Fruit fly (Drosophila melanogaster) whole organism, pupa: ENCODE measurements around the gene PK1-R.

Experiments used
- CG10348 ChIP-seq: fragments of 200-800 bp; sonication (Bioruptor generic); IDR thresholded peaks from 2 replicates; pipeline ENCODE4 v1.3.6; 2022; ENCODE audit warnings: missing biosample characterization, missing genetic modification characterization
- CG15710 ChIP-seq: fragments of 200-800 bp; sonication (Bioruptor generic); optimal IDR thresholded peaks from 2 replicates; lab custom pipeline; 2018; ENCODE audit warnings: missing biosample characterization, mild to moderate bottlenecking, missing genetic modification characterization, moderate library complexity
- CG8301 ChIP-seq: fragments of 200-800 bp; sonication (Bioruptor generic); optimal IDR thresholded peaks from 2 replicates; lab custom pipeline; 2018; ENCODE audit warnings: missing biosample characterization, mild to moderate bottlenecking, missing genetic modification characterization
- Ets98B ChIP-seq: fragments of 200-800 bp; sonication (Bioruptor generic); IDR thresholded peaks from 2 replicates; pipeline ENCODE4 v1.3.6; 2022; ENCODE audit warnings: missing biosample characterization, missing genetic modification characterization
- Pif1A ChIP-seq: fragments of 200-800 bp; sonication (Bioruptor generic); optimal IDR thresholded peaks from 3 replicates; lab custom pipeline; 2016; ENCODE audit warnings: missing biosample characterization, missing genetic modification characterization
- Snoo ChIP-seq: fragments of 200-800 bp; sonication (Bioruptor generic); optimal IDR thresholded peaks from 3 replicates; lab custom pipeline; 2017; ENCODE audit warnings: missing biosample characterization, mild to moderate bottlenecking, missing genetic modification characterization, inconsistent platforms

- TF ChIP-seq CG15710 (tag; lab: Kevin White, UChicago) (no peak), Snoo (tag; lab: Kevin White, UChicago) (no peak), Pif1A (GFP tag; lab: Kevin White, UChicago) (no peak), CG10348 (GFP tag; lab: Robert Waterston, UW) (no peak), Ets98B (GFP tag; lab: Robert Waterston, UW) (no peak), CG8301 (tag; lab: Kevin White, UChicago) (no peak)
These were observed 7.0 kb downstream of the PK1-R start for dm6 chr3R:14095916-14096315.
